Worm (Caenorhabditis elegans) whole organism, L1 larva: ENCODE results near the gene crn-7.

Source experiments
- C34B4.2 ChIP-seq: sonication (generic microtip); optimal IDR thresholded peaks from 2 replicates; lab custom pipeline; 2017; ENCODE audit warnings: mild to moderate bottlenecking, missing genetic modification characterization, missing compliant biosample characterization
- aha-1 ChIP-seq: fragments of 150-350 bp; optimal IDR thresholded peaks from 2 replicates; lab custom pipeline; 2014; ENCODE audit warnings: missing biosample characterization, missing genetic modification characterization
- aly-2 ChIP-seq: fragments of 150-350 bp; optimal IDR thresholded peaks from 2 replicates; lab custom pipeline; 2014; ENCODE audit warnings: missing biosample characterization, missing genetic modification characterization
- blmp-1 ChIP-seq: fragments of 150-350 bp; optimal IDR thresholded peaks from 2 replicates; lab custom pipeline; 2014; ENCODE audit warnings: missing biosample characterization, missing genetic modification characterization
- ceh-82 ChIP-seq, 3 experiments: fragments of 150-350 bp in 1 of 3; sonication (generic microtip) in 2 of 3; optimal IDR thresholded peaks; 2 replicates each; lab custom pipeline; 2014 to 2017; ENCODE audit warnings: missing biosample characterization in 3 of 3, missing genetic modification characterization in 3 of 3
- ceh-90 ChIP-seq: sonication (generic microtip); optimal IDR thresholded peaks from 2 replicates; lab custom pipeline; 2016; ENCODE audit warnings: missing genetic modification characterization, missing compliant biosample characterization
- ces-1 ChIP-seq: fragments of 150-350 bp; optimal IDR thresholded peaks from 2 replicates; lab custom pipeline; 2014; ENCODE audit warnings: missing biosample characterization, missing genetic modification reagents, missing genetic modification characterization
- dsc-1 ChIP-seq: sonication (generic microtip); optimal IDR thresholded peaks from 2 replicates; lab custom pipeline; 2016; ENCODE audit warnings: mild to moderate bottlenecking, missing genetic modification characterization, missing compliant biosample characterization
- efl-3 ChIP-seq: fragments of 200-800 bp; sonication (Bioruptor generic); optimal IDR thresholded peaks from 2 replicates; lab custom pipeline; 2018; ENCODE audit warnings: mild to moderate bottlenecking, missing genetic modification characterization, missing compliant biosample characterization
- egl-13 ChIP-seq: sonication (generic microtip); optimal IDR thresholded peaks from 2 replicates; lab custom pipeline; 2016; ENCODE audit warnings: missing genotype, missing genetic modification reagents, missing genetic modification characterization, missing compliant biosample characterization
- egl-27 ChIP-seq, 2 experiments: fragments of 150-350 bp in 1 of 2; sonication (generic microtip); optimal IDR thresholded peaks; 3 replicates each; lab custom pipeline; 2017 to 2018; ENCODE audit warnings: missing biosample characterization in 2 of 2, missing genetic modification characterization in 2 of 2, missing genetic modification reagents in 2 of 2
- elt-3 ChIP-seq, 6 experiments: fragments of 150-350 bp in 1 of 6; sonication (generic microtip); optimal IDR thresholded peaks; 2 replicates each; lab custom pipeline; 2017 to 2018; ENCODE audit warnings: missing biosample characterization in 6 of 6, missing genetic modification characterization in 6 of 6, inconsistent platforms in 1 of 6
- ets-5 ChIP-seq: fragments of 200-800 bp; sonication (Bioruptor generic); IDR thresholded peaks from 2 replicates; pipeline ENCODE4 v1.3.6; 2022; ENCODE audit warnings: missing genetic modification characterization, missing compliant biosample characterization
- fkh-8 ChIP-seq: sonication (generic microtip); optimal IDR thresholded peaks from 2 replicates; lab custom pipeline; 2016; ENCODE audit warnings: mild to moderate bottlenecking, missing genetic modification characterization, missing compliant biosample characterization
- grh-1 ChIP-seq: fragments of 200-800 bp; sonication (Bioruptor generic); IDR thresholded peaks from 2 replicates; pipeline ENCODE4 v1.3.6; 2022; ENCODE audit warnings: missing genetic modification reagents, missing genetic modification characterization, missing compliant biosample characterization
- hlh-17 ChIP-seq: fragments of 200-800 bp; sonication (Bioruptor generic); optimal IDR thresholded peaks from 2 replicates; lab custom pipeline; 2018; ENCODE audit warnings: missing genetic modification characterization, mild to moderate bottlenecking, missing compliant biosample characterization, moderate library complexity, borderline replicate concordance
- irx-1 ChIP-seq: sonication (generic microtip); optimal IDR thresholded peaks from 2 replicates; lab custom pipeline; 2016; ENCODE audit warnings: missing genetic modification characterization, missing compliant biosample characterization
- isw-1 ChIP-seq: fragments of 200-800 bp; sonication (Bioruptor generic); IDR thresholded peaks from 2 replicates; pipeline ENCODE4 v1.3.6; 2022; ENCODE audit warnings: missing genetic modification characterization, missing compliant biosample characterization
- lin-13 ChIP-seq: fragments of 150-350 bp; optimal IDR thresholded peaks from 2 replicates; lab custom pipeline; 2014; ENCODE audit warnings: missing biosample characterization, missing genetic modification reagents, missing genetic modification characterization
- lin-14 ChIP-seq: fragments of 200-800 bp; sonication (Bioruptor generic); optimal IDR thresholded peaks from 2 replicates; lab custom pipeline; 2018; ENCODE audit warnings: mild to moderate bottlenecking, missing genetic modification characterization, moderate library complexity, missing compliant biosample characterization
- lin-39 ChIP-seq: fragments of 150-350 bp; optimal IDR thresholded peaks from 2 replicates; lab custom pipeline; 2014; ENCODE audit warnings: missing biosample characterization, missing genetic modification reagents, missing genetic modification characterization
- lsy-2 ChIP-seq, 2 experiments: fragments of 150-350 bp; optimal IDR thresholded peaks; 2 replicates each; lab custom pipeline; 2014; ENCODE audit warnings: missing biosample characterization in 2 of 2, missing genetic modification characterization in 2 of 2
- mab-9 ChIP-seq: fragments of 200-800 bp; sonication (Bioruptor generic); IDR thresholded peaks from 2 replicates; pipeline ENCODE4 v1.3.6; 2022; ENCODE audit warnings: missing genetic modification reagents, missing genetic modification characterization, missing compliant biosample characterization
- mdl-1 ChIP-seq, 2 experiments: fragments of 150-350 bp; optimal IDR thresholded peaks; 2 replicates each; lab custom pipeline; 2014 to 2017; ENCODE audit warnings: missing biosample characterization in 2 of 2, missing genetic modification characterization in 2 of 2, inconsistent platforms in 1 of 2
- mep-1 ChIP-seq: fragments of 150-350 bp; optimal IDR thresholded peaks from 2 replicates; lab custom pipeline; 2014; ENCODE audit warnings: missing biosample characterization, missing genetic modification characterization
- nhr-11 ChIP-seq: fragments of 150-350 bp; optimal IDR thresholded peaks from 2 replicates; lab custom pipeline; 2014; ENCODE audit warnings: missing biosample characterization, missing genetic modification characterization
- nhr-12 ChIP-seq: sonication (generic microtip); optimal IDR thresholded peaks from 2 replicates; lab custom pipeline; 2017; ENCODE audit warnings: missing biosample characterization, missing genetic modification characterization
- nhr-19 ChIP-seq: fragments of 200-800 bp; sonication (Bioruptor generic); conservative IDR thresholded peaks from 2 replicates; pipeline ENCODE4 v1.3.6; 2022; ENCODE audit warnings: missing genetic modification characterization, missing compliant biosample characterization
- nhr-20 ChIP-seq: sonication (generic microtip); optimal IDR thresholded peaks from 2 replicates; lab custom pipeline; 2016; ENCODE audit warnings: mild to moderate bottlenecking, missing genetic modification characterization, missing compliant biosample characterization
- nhr-28 ChIP-seq: fragments of 150-350 bp; optimal IDR thresholded peaks from 2 replicates; lab custom pipeline; 2014; ENCODE audit warnings: missing biosample characterization, missing genetic modification characterization
- nhr-47 ChIP-seq: sonication (generic microtip); optimal IDR thresholded peaks from 2 replicates; lab custom pipeline; 2016; ENCODE audit warnings: mild to moderate bottlenecking, missing genetic modification characterization, moderate library complexity, missing compliant biosample characterization
- nhr-71 ChIP-seq: sonication (generic microtip); optimal IDR thresholded peaks from 2 replicates; lab custom pipeline; 2016; ENCODE audit warnings: mild to moderate bottlenecking, missing genetic modification characterization, moderate library complexity, missing compliant biosample characterization
- nhr-76 ChIP-seq: sonication (generic microtip); optimal IDR thresholded peaks from 2 replicates; lab custom pipeline; 2017; ENCODE audit warnings: missing biosample characterization, missing genetic modification characterization
- nhr-84 ChIP-seq: sonication (generic microtip); optimal IDR thresholded peaks from 2 replicates; lab custom pipeline; 2017; ENCODE audit warnings: missing biosample characterization, missing genetic modification characterization
- nhr-85 ChIP-seq: sonication (generic microtip); peaks from one replicate; lab custom pipeline; 2016; ENCODE audit warnings: missing genetic modification characterization, inconsistent platforms, missing compliant biosample characterization
- nhr-90 ChIP-seq: sonication (generic microtip); optimal IDR thresholded peaks from 2 replicates; lab custom pipeline; 2016; ENCODE audit warnings: mild to moderate bottlenecking, missing genetic modification characterization, missing compliant biosample characterization; ENCODE audit not compliant: poor library complexity
- pag-3 ChIP-seq: sonication (generic microtip); optimal IDR thresholded peaks from 2 replicates; lab custom pipeline; 2017; ENCODE audit warnings: missing genetic modification characterization, mild to moderate bottlenecking, missing compliant biosample characterization, antibody characterized with exemption, borderline replicate concordance; ENCODE audit not compliant: insufficient read depth
- pax-3 ChIP-seq: fragments of 200-800 bp; sonication (Bioruptor generic); optimal IDR thresholded peaks from 2 replicates; lab custom pipeline; 2018; ENCODE audit warnings: mild to moderate bottlenecking, missing genetic modification characterization, moderate library complexity, missing compliant biosample characterization
- pqm-1 ChIP-seq: sonication (generic microtip); optimal IDR thresholded peaks from 3 replicates; lab custom pipeline; 2017; ENCODE audit warnings: missing biosample characterization, missing genetic modification characterization
- rnt-1 ChIP-seq: sonication (generic microtip); optimal IDR thresholded peaks from 2 replicates; lab custom pipeline; 2016; ENCODE audit warnings: mild to moderate bottlenecking, missing genetic modification characterization, moderate library complexity, missing compliant biosample characterization
- snpc-4 ChIP-seq: fragments of 150-350 bp; optimal IDR thresholded peaks from 2 replicates; lab custom pipeline; 2014; ENCODE audit warnings: missing biosample characterization, missing genetic modification characterization
- snu-23 ChIP-seq: sonication (generic microtip); optimal IDR thresholded peaks from 2 replicates; lab custom pipeline; 2016; ENCODE audit warnings: missing genetic modification characterization, missing compliant biosample characterization
- sox-4 ChIP-seq: sonication (generic microtip); optimal IDR thresholded peaks from 2 replicates; lab custom pipeline; 2016; ENCODE audit warnings: missing genetic modification characterization, missing compliant biosample characterization
- sptf-1 ChIP-seq: fragments of 150-350 bp; optimal IDR thresholded peaks from 2 replicates; lab custom pipeline; 2014; ENCODE audit warnings: missing biosample characterization, missing genetic modification characterization
- swsn-7 ChIP-seq: sonication (generic microtip); optimal IDR thresholded peaks from 2 replicates; lab custom pipeline; 2016; ENCODE audit warnings: missing genetic modification characterization, missing compliant biosample characterization
- tlp-1 ChIP-seq: fragments of 150-350 bp; optimal IDR thresholded peaks from 2 replicates; lab custom pipeline; 2014; ENCODE audit warnings: missing biosample characterization, missing genetic modification characterization
- unc-86 ChIP-seq: sonication (generic microtip); optimal IDR thresholded peaks from 2 replicates; lab custom pipeline; 2016; ENCODE audit warnings: missing genetic modification characterization, missing compliant biosample characterization
- unc-98 ChIP-seq: fragments of 200-800 bp; sonication (Bioruptor generic); IDR thresholded peaks from 2 replicates; pipeline ENCODE4 v1.3.6; 2022; ENCODE audit warnings: missing genetic modification characterization, missing compliant biosample characterization
- vab-15 ChIP-seq: sonication (generic microtip); optimal IDR thresholded peaks from 2 replicates; lab custom pipeline; 2017; ENCODE audit warnings: missing genotype, mild to moderate bottlenecking, missing genetic modification characterization, missing compliant biosample characterization
- ztf-4 ChIP-seq: fragments of 150-350 bp; optimal IDR thresholded peaks from 2 replicates; lab custom pipeline; 2014; ENCODE audit warnings: missing biosample characterization, missing genetic modification characterization

Gene crn-7

ce11 chrIII:8228916-8229315 is 39.4 kb upstream of the crn-7 start (continued):
- TF ChIP-seq efl-3 (GFP tag; lab: Kevin White, UChicago) (no peak), snu-23 (peak; percentile 6), ceh-82 (tag; optimal IDR thresholded peaks at IDR 0.05; lab: Kevin White, UChicago) (no peak), mep-1 (peak; percentile 56), pax-3 (tag; lab: Kevin White, UChicago) (no peak), C34B4.2 (tag; lab: Kevin White, UChicago) (no peak), ces-1 (GFP tag; lab: Kevin White, UChicago) (no peak), unc-98 (GFP tag; lab: Robert Waterston, UW) (no peak), nhr-19 (no peak), lin-13 (peak; percentile 11), irx-1 (tag; lab: Kevin White, UChicago) (no peak), nhr-11 (tag; lab: Kevin White, UChicago) (no peak), mab-9 (GFP tag; lab: Robert Waterston, UW) (no peak), vab-15 (tag; lab: Kevin White, UChicago) (no peak), nhr-85 (peak; percentile 79), rnt-1 (tag; lab: Kevin White, UChicago) (no peak), lsy-2 (tag; optimal IDR thresholded peaks at IDR 0.05; lab: Kevin White, UChicago) (peak in 1 of 2 experiments; percentile 18), egl-27 (tag; optimal IDR thresholded peaks at IDR 0.05; lab: Kevin White, UChicago) (no peak)

ce11 chrIII:8229480-8229879 is 38.9 kb upstream of the crn-7 start:
- TF ChIP-seq mdl-1 (tag; optimal IDR thresholded peaks at IDR 0.05; lab: Kevin White, UChicago), result no peak
- TF ChIP-seq nhr-47 (tag; lab: Kevin White, UChicago), result peak; percentile 70
- TF ChIP-seq nhr-76 (tag; lab: Kevin White, UChicago), result no peak
- TF ChIP-seq pax-3 (tag; lab: Kevin White, UChicago), result peak; percentile 23
- TF ChIP-seq grh-1 (GFP tag; lab: Robert Waterston, UW), result no peak
- no peak for TF ChIP-seq tlp-1 (tag; lab: Kevin White, UChicago)
- no peak for TF ChIP-seq snpc-4 (tag; lab: Kevin White, UChicago)
- peak; percentile 73 for TF ChIP-seq nhr-71 (tag; lab: Kevin White, UChicago)
- no peak for TF ChIP-seq efl-3 (GFP tag; lab: Kevin White, UChicago)
- TF ChIP-seq nhr-84 (tag; lab: Kevin White, UChicago), result no peak
- TF ChIP-seq elt-3 (tag; optimal IDR thresholded peaks at IDR 0.05; lab: Kevin White, UChicago), result no peak
- TF ChIP-seq nhr-90 (tag; lab: Kevin White, UChicago), result no peak
- no peak for TF ChIP-seq blmp-1 (tag; lab: Kevin White, UChicago)
- TF ChIP-seq aly-2 (tag; lab: Kevin White, UChicago), result no peak
- TF ChIP-seq pag-3, result no peak
- TF ChIP-seq ceh-90, result no peak
- TF ChIP-seq nhr-11 (tag; lab: Kevin White, UChicago), result peak; percentile 45
- TF ChIP-seq C34B4.2 (tag; lab: Kevin White, UChicago), result no peak
- no peak for TF ChIP-seq irx-1 (tag; lab: Kevin White, UChicago)
- TF ChIP-seq nhr-28, result no peak
- TF ChIP-seq lin-39 (tag; lab: Kevin White, UChicago), result no peak
- no peak for TF ChIP-seq nhr-12 (tag; lab: Kevin White, UChicago)
- TF ChIP-seq swsn-7 (tag; lab: Kevin White, UChicago), result peak; percentile 43
- TF ChIP-seq sox-4 (tag; lab: Kevin White, UChicago), result peak; percentile 1
- TF ChIP-seq hlh-17 (GFP tag; lab: Kevin White, UChicago), result no peak
- peak; percentile 76 for TF ChIP-seq egl-13
- no peak for TF ChIP-seq sptf-1 (tag; lab: Kevin White, UChicago)
- peak; percentile 92 for TF ChIP-seq dsc-1
- no peak for TF ChIP-seq snu-23
- no peak for TF ChIP-seq nhr-20 (tag; lab: Kevin White, UChicago)
- no peak for TF ChIP-seq ets-5 (GFP tag; lab: Robert Waterston, UW)
- peak; percentile 45 for TF ChIP-seq ztf-4 (tag; lab: Kevin White, UChicago)
- TF ChIP-seq isw-1, result no peak
- no peak for TF ChIP-seq aha-1 (tag; lab: Kevin White, UChicago)
- TF ChIP-seq fkh-8 (tag; lab: Kevin White, UChicago), result peak; percentile 71
- TF ChIP-seq unc-86 (tag; lab: Kevin White, UChicago), result peak; percentile 91
- no peak for TF ChIP-seq mep-1
- no peak for TF ChIP-seq pqm-1 (tag; lab: Kevin White, UChicago)
- TF ChIP-seq nhr-85, result no peak
- peak; percentile 63 for TF ChIP-seq lin-14 (GFP tag; lab: Kevin White, UChicago)
- TF ChIP-seq, all 84 proteins: peak for 12
